Worm (Caenorhabditis elegans): ENCODE measurements around the gene B0035.18.

The B0035.18 gene

ce11 chrIV:11310624-11311023 is 9.5 kb upstream of the B0035.18 start, which contains the start of gene znf-207 (continued):
- no peak for TF ChIP-seq zip-4 (GFP tag; optimal IDR thresholded peaks at IDR 0.05)
- no peak for TF ChIP-seq nhr-90 (tag; optimal IDR thresholded peaks at IDR 0.05; ENCODE audit: poor library complexity)
- TF ChIP-seq lsy-2 (tag; optimal IDR thresholded peaks at IDR 0.05): peak; percentile 3 to 56
- TF ChIP-seq tbx-2 (tag; optimal IDR thresholded peaks at IDR 0.05): peak; percentile 17
- TF ChIP-seq unc-62 (GFP tag; optimal IDR thresholded peaks at IDR 0.05): no peak
- TF ChIP-seq nhr-237 (tag; optimal IDR thresholded peaks at IDR 0.05): no peak
- no peak for TF ChIP-seq dsc-1 (tag; optimal IDR thresholded peaks at IDR 0.05)
- TF ChIP-seq nhr-12 (tag; optimal IDR thresholded peaks at IDR 0.05): no peak
- TF ChIP-seq ets-5 (GFP tag; IDR thresholded peaks at IDR 0.05): no peak
- TF ChIP-seq pqm-1 (tag; optimal IDR thresholded peaks at IDR 0.05): no peak
- TF ChIP-seq sox-4 (tag; optimal IDR thresholded peaks at IDR 0.05): no peak
- TF ChIP-seq hpl-2 (GFP tag; optimal IDR thresholded peaks at IDR 0.05): no peak
- TF ChIP-seq ztf-4 (tag; optimal IDR thresholded peaks at IDR 0.05): no peak
- TF ChIP-seq sup-37 (GFP tag; optimal IDR thresholded peaks at IDR 0.05): no peak
- TF ChIP-seq aly-2 (tag; optimal IDR thresholded peaks at IDR 0.05): no peak
- TF ChIP-seq fkh-10 (GFP tag; optimal IDR thresholded peaks at IDR 0.05): peak; percentile 15
- TF ChIP-seq swsn-7 (tag; optimal IDR thresholded peaks at IDR 0.05): peak; percentile 30
- TF ChIP-seq lin-13 (GFP tag; optimal IDR thresholded peaks at IDR 0.05): no peak
- no peak for TF ChIP-seq egl-27 (tag; optimal IDR thresholded peaks at IDR 0.05)
- TF ChIP-seq ceh-63 (GFP tag; optimal IDR thresholded peaks at IDR 0.05): no peak
- TF ChIP-seq elt-2 (tag; optimal IDR thresholded peaks at IDR 0.05): no peak
- peak; percentile 39 for TF ChIP-seq efl-1 (optimal IDR thresholded peaks at IDR 0.05)
- TF ChIP-seq efl-1 (GFP tag; optimal IDR thresholded peaks at IDR 0.05 in 1 of 2): peak in 1 of 2 experiments; percentile 91
- no peak for TF ChIP-seq lin-39 (tag; optimal IDR thresholded peaks at IDR 0.05)
- no peak for TF ChIP-seq ceh-8 (GFP tag; optimal IDR thresholded peaks at IDR 0.05)
- TF ChIP-seq pag-3 (tag; optimal IDR thresholded peaks at IDR 0.05; ENCODE audit: borderline replicate concordance, insufficient read depth): no peak
- TF ChIP-seq blmp-1 (tag; optimal IDR thresholded peaks at IDR 0.05): peak; percentile 20
- TF ChIP-seq snu-23 (GFP tag; optimal IDR thresholded peaks at IDR 0.05): peak; percentile 53
- no peak for TF ChIP-seq nhr-28 (tag; optimal IDR thresholded peaks at IDR 0.05)
- no peak for TF ChIP-seq C34B4.2 (tag; optimal IDR thresholded peaks at IDR 0.05)
- no peak for TF ChIP-seq ama-1 (optimal IDR thresholded peaks at IDR 0.05)
- TF ChIP-seq aha-1 (tag; optimal IDR thresholded peaks at IDR 0.05): no peak
- TF ChIP-seq zag-1 (tag; optimal IDR thresholded peaks at IDR 0.05): no peak
- no peak for TF ChIP-seq tlp-1 (tag; optimal IDR thresholded peaks at IDR 0.05)
- peak; percentile 13 to 48 for TF ChIP-seq lin-35 (GFP tag; optimal IDR thresholded peaks at IDR 0.05)
- no peak for TF ChIP-seq ztf-11 (tag; optimal IDR thresholded peaks at IDR 0.05)
- no peak for TF ChIP-seq mef-2 (tag; optimal IDR thresholded peaks at IDR 0.05)

- TF ChIP-seq nhr-47 (tag; optimal IDR thresholded peaks at IDR 0.05) (no peak), fkh-10 (GFP tag; optimal IDR thresholded peaks at IDR 0.05) (no peak), mef-2 (tag; optimal IDR thresholded peaks at IDR 0.05) (no peak)
These were observed 8.6 kb upstream of the B0035.18 start for ce11 chrIV:11311484-11311883.

ce11 chrIV:11313880-11314279 is 6.2 kb upstream of the B0035.18 start, which contains the start of gene dnj-2:
dnj-2 (minus strand) TSS chrIV:11313980.
- TF ChIP-seq snpc-4 (tag; optimal IDR thresholded peaks at IDR 0.05) (no peak), nhr-12 (tag; optimal IDR thresholded peaks at IDR 0.05) (no peak), nhr-47 (tag; optimal IDR thresholded peaks at IDR 0.05) (no peak), C16A3.4 (tag; optimal IDR thresholded peaks at IDR 0.05) (no peak), fkh-8 (tag; optimal IDR thresholded peaks at IDR 0.05) (no peak), F16B12.6 (tag; optimal IDR thresholded peaks at IDR 0.05) (no peak), ces-1 (GFP tag; optimal IDR thresholded peaks at IDR 0.05) (no peak), nhr-20 (tag; optimal IDR thresholded peaks at IDR 0.05) (no peak), lsy-2 (tag; optimal IDR thresholded peaks at IDR 0.05) (no peak), grh-1 (GFP tag; IDR thresholded peaks at IDR 0.05) (no peak), lin-13 (GFP tag; optimal IDR thresholded peaks at IDR 0.05) (no peak)
